Worm (Caenorhabditis elegans) whole organism, L4 larva: ENCODE data around the gene T14A8.2.

Experiments used
- aly-2 ChIP-seq: sonication (generic microtip); optimal IDR thresholded peaks from 2 replicates; lab custom pipeline; 2018; ENCODE audit warnings: missing biosample characterization, missing genetic modification characterization
- ztf-11 ChIP-seq: fragments of 150-350 bp; optimal IDR thresholded peaks from 2 replicates; lab custom pipeline; 2014; ENCODE audit warnings: missing biosample characterization, missing genetic modification characterization

DNA sequence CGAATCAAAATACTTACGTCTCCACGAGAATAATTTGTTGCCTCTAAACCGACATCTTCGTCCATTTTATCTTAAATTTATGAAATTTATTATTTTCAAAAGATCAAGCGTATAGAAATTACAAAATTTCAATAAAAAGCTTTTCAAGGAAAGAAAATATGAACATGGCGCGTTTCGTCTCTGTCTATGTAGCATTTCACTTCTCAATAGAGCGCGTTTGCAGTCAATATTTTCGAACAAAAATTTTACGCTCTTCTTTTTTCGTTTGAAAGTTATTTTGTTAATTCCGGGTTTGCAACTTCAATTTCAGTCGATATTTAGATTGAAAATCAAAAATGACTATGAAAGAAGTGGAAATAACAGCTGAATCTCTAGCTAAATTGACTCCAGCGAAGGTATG is 48.2 kb downstream of the T14A8.2 start, which contains the start of the genes hcf-1 and swd-2.2:
- TF ChIP-seq aly-2 (tag; lab: Kevin White, UChicago) (no peak), ztf-11 (tag; lab: Kevin White, UChicago) (no peak)
